Worm (Caenorhabditis elegans): ENCODE data around the gene srp-6.

- no peak for TF ChIP-seq hsf-1 (GFP tag; IDR thresholded peaks at IDR 0.05)
- no peak for TF ChIP-seq rcor-1 (GFP tag; IDR thresholded peaks at IDR 0.05)
- no peak for TF ChIP-seq F23B12.7 (tag; optimal IDR thresholded peaks at IDR 0.05; ENCODE audit: insufficient read depth)
- no peak for TF ChIP-seq pha-4 (tag; optimal IDR thresholded peaks at IDR 0.05)
- no peak for TF ChIP-seq hrde-1 (tag; optimal IDR thresholded peaks at IDR 0.05; ENCODE audit: borderline replicate concordance)
- TF ChIP-seq K11D2.4 (GFP tag; IDR thresholded peaks at IDR 0.05), result no peak
These were observed 29.0 kb upstream of the srp-6 start, which contains the start of gene F18E3.12 for ce11 chrV:7414909-7415308.

Data from whole organism, young adult.